Worm (Caenorhabditis elegans) whole organism, L3 larva: Measurements from ENCODE around the gene C38D4.10.
"Not testable (repeated sequence)": the region's sequence is repeated elsewhere in the genome, so short reads cannot be mapped to it uniquely, and the experiment has no call there.

Source experiments
- R02D3.7 ChIP-seq: fragments of 150-350 bp; optimal IDR thresholded peaks from 2 replicates; lab custom pipeline; 2014; ENCODE audit warnings: missing biosample characterization, missing genetic modification characterization
- ZK546.5 ChIP-seq: sonication (generic microtip); optimal IDR thresholded peaks from 2 replicates; lab custom pipeline; 2017; ENCODE audit warnings: missing biosample characterization, missing genetic modification characterization
- aly-2 ChIP-seq: fragments of 150-350 bp; optimal IDR thresholded peaks from 2 replicates; lab custom pipeline; 2014; ENCODE audit warnings: missing biosample characterization, missing genetic modification characterization
- ama-1 ChIP-seq: fragments of 150-350 bp; optimal IDR thresholded peaks from 2 replicates; lab custom pipeline; 2018
- ceh-16 ChIP-seq: sonication (generic microtip); optimal IDR thresholded peaks from 2 replicates; lab custom pipeline; 2017; ENCODE audit warnings: missing biosample characterization, missing genetic modification characterization
- ceh-28 ChIP-seq: fragments of 150-350 bp; optimal IDR thresholded peaks from 2 replicates; lab custom pipeline; 2014; ENCODE audit warnings: missing biosample characterization, missing genetic modification reagents, missing genetic modification characterization
- ceh-82 ChIP-seq: fragments of 150-350 bp; optimal IDR thresholded peaks from 2 replicates; lab custom pipeline; 2014; ENCODE audit warnings: missing biosample characterization, missing genetic modification characterization
- ceh-9 ChIP-seq: sonication (generic microtip); optimal IDR thresholded peaks from 2 replicates; lab custom pipeline; 2018; ENCODE audit warnings: missing biosample characterization, missing genetic modification characterization
- daf-12 ChIP-seq: fragments of 150-350 bp; optimal IDR thresholded peaks from 2 replicates; lab custom pipeline; 2014; ENCODE audit warnings: missing biosample characterization, missing genetic modification reagents, missing genetic modification characterization
- egl-27 ChIP-seq: sonication (generic microtip); optimal IDR thresholded peaks from 4 replicates; lab custom pipeline; 2017; ENCODE audit warnings: missing biosample characterization, missing genetic modification reagents, missing genetic modification characterization
- egl-5 ChIP-seq: fragments of 150-350 bp; optimal IDR thresholded peaks from 2 replicates; lab custom pipeline; 2017; ENCODE audit warnings: missing biosample characterization, missing genetic modification reagents, missing genetic modification characterization, inconsistent platforms
- elt-1 ChIP-seq: fragments of 150-350 bp; optimal IDR thresholded peaks from 2 replicates; lab custom pipeline; 2014; ENCODE audit warnings: missing biosample characterization, missing genetic modification characterization
- elt-2 ChIP-seq: sonication (generic microtip); optimal IDR thresholded peaks from 2 replicates; lab custom pipeline; 2016; ENCODE audit warnings: missing genetic modification reagents, mild to moderate bottlenecking, missing genetic modification characterization, missing compliant biosample characterization
- elt-3 ChIP-seq, 3 experiments: fragments of 150-350 bp in 1 of 3; sonication (generic microtip) in 2 of 3; optimal IDR thresholded peaks; 2 replicates in 2 of 3; 4 replicates in 1 of 3; lab custom pipeline; 2014 to 2017; ENCODE audit warnings: missing biosample characterization in 3 of 3, missing genetic modification characterization in 3 of 3
- eor-1 ChIP-seq, 2 experiments: fragments of 150-350 bp; optimal IDR thresholded peaks; 2 replicates each; lab custom pipeline; 2014 to 2018; ENCODE audit warnings: missing biosample characterization in 2 of 2, missing genetic modification characterization in 2 of 2
- fkh-10 ChIP-seq: sonication (generic microtip); optimal IDR thresholded peaks from 2 replicates; lab custom pipeline; 2017; ENCODE audit warnings: missing biosample characterization, missing genetic modification reagents, missing genetic modification characterization
- fkh-2 ChIP-seq: fragments of 150-350 bp; optimal IDR thresholded peaks from 2 replicates; lab custom pipeline; 2014; ENCODE audit warnings: missing biosample characterization, missing genetic modification reagents, missing genetic modification characterization
- fos-1 ChIP-seq: fragments of 150-350 bp; optimal IDR thresholded peaks from 2 replicates; lab custom pipeline; 2014; ENCODE audit warnings: missing biosample characterization, missing genetic modification characterization
- hmg-11 ChIP-seq: sonication (generic microtip); optimal IDR thresholded peaks from 2 replicates; lab custom pipeline; 2016; ENCODE audit warnings: missing genetic modification characterization, missing compliant biosample characterization
- jun-1 ChIP-seq: fragments of 150-350 bp; optimal IDR thresholded peaks from 2 replicates; lab custom pipeline; 2014; ENCODE audit warnings: missing biosample characterization, missing genetic modification reagents, missing genetic modification characterization
- lin-15B ChIP-seq: fragments of 150-350 bp; optimal IDR thresholded peaks from 2 replicates; lab custom pipeline; 2014; ENCODE audit warnings: missing biosample characterization, missing genetic modification characterization
- lsy-12 ChIP-seq: sonication (generic microtip); optimal IDR thresholded peaks from 2 replicates; lab custom pipeline; 2016; ENCODE audit warnings: mild to moderate bottlenecking, missing genetic modification characterization, missing compliant biosample characterization
- mdl-1 ChIP-seq: fragments of 150-350 bp; optimal IDR thresholded peaks from 2 replicates; lab custom pipeline; 2014; ENCODE audit warnings: missing biosample characterization, missing genetic modification characterization
- mml-1 ChIP-seq: fragments of 150-350 bp; sonication (generic microtip); optimal IDR thresholded peaks from 3 replicates; lab custom pipeline; 2014; ENCODE audit warnings: missing biosample characterization, missing genetic modification characterization
- nfya-1 ChIP-seq: sonication (generic microtip); optimal IDR thresholded peaks from 2 replicates; lab custom pipeline; 2017; ENCODE audit warnings: missing genetic modification characterization, mild to moderate bottlenecking, missing compliant biosample characterization, antibody characterized with exemption, moderate library complexity; ENCODE audit not compliant: insufficient read depth
- nhr-11 ChIP-seq: fragments of 150-350 bp; optimal IDR thresholded peaks from 2 replicates; lab custom pipeline; 2014; ENCODE audit warnings: missing biosample characterization, missing genetic modification characterization
- nhr-12 ChIP-seq: fragments of 150-350 bp; optimal IDR thresholded peaks from 2 replicates; lab custom pipeline; 2014; ENCODE audit warnings: missing biosample characterization, missing genetic modification characterization
- nhr-23 ChIP-seq: fragments of 150-350 bp; optimal IDR thresholded peaks from 2 replicates; lab custom pipeline; 2014; ENCODE audit warnings: missing biosample characterization, missing genetic modification reagents, missing genetic modification characterization
- nhr-237 ChIP-seq: fragments of 150-350 bp; optimal IDR thresholded peaks from 2 replicates; lab custom pipeline; 2014; ENCODE audit warnings: missing biosample characterization, missing genetic modification characterization
- nhr-43 ChIP-seq: sonication (generic microtip); optimal IDR thresholded peaks from 2 replicates; lab custom pipeline; 2016; ENCODE audit warnings: mild to moderate bottlenecking, missing genetic modification characterization, missing compliant biosample characterization; ENCODE audit not compliant: poor library complexity, severe bottlenecking
- nhr-67 ChIP-seq: fragments of 150-350 bp; optimal IDR thresholded peaks from 2 replicates; lab custom pipeline; 2014; ENCODE audit warnings: missing biosample characterization, missing genetic modification characterization
- nhr-76 ChIP-seq: fragments of 150-350 bp; sonication (generic microtip); optimal IDR thresholded peaks from 5 replicates; lab custom pipeline; 2014; ENCODE audit warnings: missing biosample characterization, missing genetic modification characterization
- nhr-77 ChIP-seq: fragments of 150-350 bp; optimal IDR thresholded peaks from 2 replicates; lab custom pipeline; 2014; ENCODE audit warnings: missing biosample characterization, missing genetic modification characterization
- pha-4 ChIP-seq: fragments of 150-350 bp; optimal IDR thresholded peaks from 2 replicates; lab custom pipeline; 2014; ENCODE audit warnings: missing biosample characterization, missing genetic modification reagents, missing genetic modification characterization
- pqm-1 ChIP-seq: fragments of 150-350 bp; optimal IDR thresholded peaks from 2 replicates; lab custom pipeline; 2017; ENCODE audit warnings: missing biosample characterization, missing genetic modification characterization, inconsistent platforms
- sea-2 ChIP-seq: fragments of 150-350 bp; sonication (generic microtip); optimal IDR thresholded peaks from 4 replicates; lab custom pipeline; 2014; ENCODE audit warnings: missing biosample characterization, missing genetic modification reagents, missing genetic modification characterization
- skn-1 ChIP-seq: fragments of 150-350 bp; optimal IDR thresholded peaks from 2 replicates; lab custom pipeline; 2014; ENCODE audit warnings: missing biosample characterization, missing genetic modification characterization
- unc-39 ChIP-seq: sonication (generic microtip); optimal IDR thresholded peaks from 4 replicates; lab custom pipeline; 2017; ENCODE audit warnings: missing biosample characterization, missing genetic modification characterization
- unc-62 ChIP-seq: fragments of 150-350 bp; sonication (generic microtip); optimal IDR thresholded peaks from 4 replicates; lab custom pipeline; 2014; ENCODE audit warnings: missing biosample characterization, missing genetic modification reagents, missing genetic modification characterization
- zag-1 ChIP-seq: fragments of 150-350 bp; optimal IDR thresholded peaks from 2 replicates; lab custom pipeline; 2014; ENCODE audit warnings: missing biosample characterization, missing genetic modification characterization

Gene C38D4.10

ce11 chrIII:4742620-4743019 is 39.7 kb upstream of the C38D4.10 start, which contains the start of gene twk-6:
Gene twk-6 (plus strand): TSS chrIII:4742920.
- TF ChIP-seq eor-1 (tag; optimal IDR thresholded peaks at IDR 0.05; lab: Kevin White, UChicago); jun-1 (tag; lab: Kevin White, UChicago); nhr-67: not testable (repeated sequence)

- no peak for TF ChIP-seq skn-1 (tag; lab: Kevin White, UChicago)
- TF ChIP-seq nhr-77 (tag; lab: Kevin White, UChicago) = no peak
- no peak for TF ChIP-seq jun-1 (tag; lab: Kevin White, UChicago)
- TF ChIP-seq nhr-43 = no peak
- no peak for TF ChIP-seq nhr-67
- TF ChIP-seq mdl-1 = no peak
- no peak for TF ChIP-seq unc-62 (GFP tag; lab: Kevin White, UChicago)
- no peak for TF ChIP-seq lin-15B
- TF ChIP-seq lsy-12 (tag; lab: Kevin White, UChicago) = no peak
- TF ChIP-seq nhr-12 = no peak
- no peak for TF ChIP-seq pqm-1 (tag; lab: Kevin White, UChicago)
- TF ChIP-seq daf-12 (tag; lab: Kevin White, UChicago) = no peak
- no peak for TF ChIP-seq ceh-82 (tag; lab: Kevin White, UChicago)
- no peak for TF ChIP-seq pha-4 (tag; lab: Kevin White, UChicago)
- no peak for TF ChIP-seq ceh-9 (tag; lab: Kevin White, UChicago)
- TF ChIP-seq nhr-23 (tag; lab: Kevin White, UChicago) = no peak
- TF ChIP-seq elt-1 (tag; lab: Kevin White, UChicago) = no peak
- no peak for TF ChIP-seq ceh-16 (tag; lab: Kevin White, UChicago)
Observed at ce11 chrIII:4745934-4746333, 36.4 kb upstream of the C38D4.10 start, which contains the start of gene F17C8.6. Gene F17C8.6 (minus strand): TSS chrIII:4746034.

ce11 chrIII:4748109-4748508 is 34.2 kb upstream of the C38D4.10 start, which contains the start of gene col-89:
Gene col-89 (plus strand): TSS chrIII:4748127.
- no peak for TF ChIP-seq pqm-1 (tag; lab: Kevin White, UChicago)
- TF ChIP-seq zag-1 (tag; lab: Kevin White, UChicago) = no peak
- TF ChIP-seq ama-1 (lab: Kevin White, UChicago) = no peak
- no peak for TF ChIP-seq nhr-23 (tag; lab: Kevin White, UChicago)
- no peak for TF ChIP-seq elt-2 (tag; lab: Kevin White, UChicago)
- no peak for TF ChIP-seq skn-1 (tag; lab: Kevin White, UChicago)

- TF ChIP-seq fos-1 (tag; lab: Kevin White, UChicago) = no peak
- no peak for TF ChIP-seq ceh-16 (tag; lab: Kevin White, UChicago)
- no peak for TF ChIP-seq nhr-76
- no peak for TF ChIP-seq sea-2 (GFP tag; lab: Kevin White, UChicago)
- no peak for TF ChIP-seq nhr-237 (tag; lab: Kevin White, UChicago)
- TF ChIP-seq unc-39 (tag; lab: Kevin White, UChicago) = no peak
- no peak for TF ChIP-seq skn-1 (tag; lab: Kevin White, UChicago)
- TF ChIP-seq nhr-23 (tag; lab: Kevin White, UChicago) = no peak
- TF ChIP-seq pqm-1 (tag; lab: Kevin White, UChicago) = no peak
- TF ChIP-seq zag-1 (tag; lab: Kevin White, UChicago) = no peak
- TF ChIP-seq elt-1 (tag; lab: Kevin White, UChicago) = no peak
- TF ChIP-seq egl-5 (tag; lab: Kevin White, UChicago) = no peak
- no peak for TF ChIP-seq unc-62 (GFP tag; lab: Kevin White, UChicago)
- TF ChIP-seq pha-4 (tag; lab: Kevin White, UChicago) = no peak
Observed at ce11 chrIII:4748666-4749065, 33.7 kb upstream of the C38D4.10 start.

- TF ChIP-seq R02D3.7 (tag; lab: Kevin White, UChicago) = peak; percentile 99
- no peak for TF ChIP-seq daf-12 (tag; lab: Kevin White, UChicago)
- TF ChIP-seq nhr-23 (tag; lab: Kevin White, UChicago) = peak; percentile 96
- TF ChIP-seq nhr-11 = peak; percentile 64
- TF ChIP-seq elt-3 (tag; optimal IDR thresholded peaks at IDR 0.05; lab: Kevin White, UChicago) = peak in 1 of 3 experiments; percentile 23
- no peak for TF ChIP-seq eor-1 (tag; optimal IDR thresholded peaks at IDR 0.05; lab: Kevin White, UChicago)
- TF ChIP-seq ZK546.5 = peak; percentile 29
- TF ChIP-seq nhr-12 = no peak
- peak; percentile 62 for TF ChIP-seq skn-1 (tag; lab: Kevin White, UChicago)
- TF ChIP-seq ama-1 (lab: Kevin White, UChicago) = peak; percentile 41
- peak; percentile 86 for TF ChIP-seq lsy-12 (tag; lab: Kevin White, UChicago)
- TF ChIP-seq pqm-1 (tag; lab: Kevin White, UChicago) = peak; percentile 69
- peak; percentile 51 for TF ChIP-seq egl-27 (tag; lab: Kevin White, UChicago)
- TF ChIP-seq fkh-2 (tag; lab: Kevin White, UChicago) = no peak
- TF ChIP-seq mml-1 (tag; lab: Kevin White, UChicago) = no peak
- peak; percentile 97 for TF ChIP-seq lin-15B
- no peak for TF ChIP-seq ceh-9 (tag; lab: Kevin White, UChicago)
- TF ChIP-seq nhr-76 = no peak
- TF ChIP-seq nhr-67 = no peak
- peak; percentile 96 for TF ChIP-seq nfya-1 (tag; lab: Kevin White, UChicago)
- TF ChIP-seq pha-4 (tag; lab: Kevin White, UChicago) = peak; percentile 97
- TF ChIP-seq ceh-28 (tag; lab: Kevin White, UChicago) = peak; percentile 81
- TF ChIP-seq elt-2 (tag; lab: Kevin White, UChicago) = peak; percentile 63
- TF ChIP-seq jun-1 (tag; lab: Kevin White, UChicago) = peak; percentile 86
- no peak for TF ChIP-seq aly-2 (tag; lab: Kevin White, UChicago)
- peak; percentile 75 for TF ChIP-seq hmg-11 (tag; lab: Kevin White, UChicago)
- peak; percentile 27 for TF ChIP-seq elt-1 (tag; lab: Kevin White, UChicago)
- TF ChIP-seq ceh-82 (tag; lab: Kevin White, UChicago) = no peak
- peak; percentile 38 for TF ChIP-seq fkh-10 (GFP tag; lab: Kevin White, UChicago)
Observed at ce11 chrIII:4754001-4754561, 28.2 kb upstream of the C38D4.10 start, which contains the start of the genes rps-0 and rbg-3. Gene rps-0 (minus strand): TSS chrIII:4754051. Gene rbg-3 (plus strand): TSS chrIII:4754424.
